Worm (Caenorhabditis elegans): ENCODE measurements around the gene klo-2.

DNA sequence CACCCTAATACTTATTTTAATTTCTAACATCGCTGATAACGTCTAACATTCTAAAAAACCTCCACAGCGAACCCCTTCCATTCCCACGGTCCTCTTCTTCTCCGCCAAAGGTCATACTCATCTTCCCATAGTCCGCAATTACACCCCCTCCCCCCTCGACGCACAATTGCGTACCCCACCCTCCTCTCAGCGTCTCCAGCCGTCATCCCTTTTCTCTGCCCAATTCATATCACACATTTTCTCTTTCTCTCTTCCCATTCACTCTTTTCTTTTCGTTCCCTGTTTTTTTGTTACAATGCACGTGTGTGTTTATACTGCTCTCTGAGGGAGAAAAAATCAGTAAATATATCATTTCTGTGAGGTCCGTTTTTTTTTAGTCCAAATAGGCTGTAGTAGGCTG, 25.8 kb downstream of the klo-2 start:
- TF ChIP-seq mdl-1 (tag; optimal IDR thresholded peaks at IDR 0.05) (no peak), R02D3.7 (tag; optimal IDR thresholded peaks at IDR 0.05) (no peak), aly-2 (tag; optimal IDR thresholded peaks at IDR 0.05) (no peak), nhr-76 (tag; optimal IDR thresholded peaks at IDR 0.05) (no peak), fkh-10 (GFP tag; optimal IDR thresholded peaks at IDR 0.05) (peak; percentile 21), skn-1 (tag; optimal IDR thresholded peaks at IDR 0.05) (no peak)
